Fruit fly (Drosophila melanogaster): ENCODE results near the gene CIAPIN1.

Gene CIAPIN1

DNA sequence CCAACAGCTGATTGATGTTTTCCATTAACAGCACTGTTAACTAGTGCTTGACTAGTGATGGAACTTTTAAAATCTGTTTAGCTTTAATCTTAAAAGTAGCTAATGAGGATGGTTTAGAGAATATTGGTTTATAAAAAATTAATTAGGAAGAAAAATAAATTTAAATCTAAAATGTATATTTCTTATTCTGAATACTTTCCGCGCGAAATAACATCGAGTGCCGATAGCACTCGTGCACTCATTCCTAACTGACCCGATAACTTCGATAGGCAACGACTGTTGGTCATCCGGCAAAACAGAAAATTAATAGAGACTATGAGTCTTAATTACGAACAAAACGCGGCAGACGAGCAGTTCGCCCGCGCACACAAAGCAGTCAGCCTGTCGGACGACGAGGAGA lies 29.0 kb downstream of the CIAPIN1 start, which contains the start of the genes THG and Rnmt (continued):
- TF ChIP-seq Six4 (GFP tag; optimal IDR thresholded peaks at IDR 0.05) (peak; percentile 71), CG17612 (GFP tag; IDR thresholded peaks at IDR 0.05) (no peak), CG14667 (GFP tag; IDR thresholded peaks at IDR 0.05) (peak; percentile 76), CG1529 (GFP tag; optimal IDR thresholded peaks at IDR 0.05) (peak; percentile 56), Kr (GFP tag; optimal IDR thresholded peaks at IDR 0.05) (no peak), rib (GFP tag; IDR thresholded peaks at IDR 0.05) (peak; percentile 73), odd (GFP tag; optimal IDR thresholded peaks at IDR 0.05) (peak; percentile 66), CG6254 (GFP tag; optimal IDR thresholded peaks at IDR 0.05) (peak; percentile 43), chm (GFP tag; IDR thresholded peaks at IDR 0.05) (peak; percentile 65; the same call in 1 of the 2 replicates), da (GFP tag; optimal IDR thresholded peaks at IDR 0.05) (no peak), phol (tag; optimal IDR thresholded peaks at IDR 0.05) (peak; percentile 84), zen2 (GFP tag; IDR thresholded peaks at IDR 0.05; ENCODE audit: partially characterized antibody) (peak; percentile 49; the same call in 1 of the 3 replicates), Nf-YC (tag; optimal IDR thresholded peaks at IDR 0.05) (peak; percentile 75), run (tag; optimal IDR thresholded peaks at IDR 0.05) (peak; percentile 12), dpn (GFP tag; optimal IDR thresholded peaks at IDR 0.05) (peak; percentile 68 to 90), CG6765 (GFP tag; optimal IDR thresholded peaks at IDR 0.05) (no peak), CoRest (tag; optimal IDR thresholded peaks at IDR 0.05) (peak; percentile 89), hb (GFP tag; IDR thresholded peaks at IDR 0.05; ENCODE audit: partially characterized antibody) (peak; percentile 79), Hr78 (GFP tag; optimal IDR thresholded peaks at IDR 0.05) (peak in 1 of 2 experiments; percentile 40), CG14441 (GFP tag; IDR thresholded peaks at IDR 0.05) (peak; percentile 86), CG1603 (tag; optimal IDR thresholded peaks at IDR 0.05) (peak; percentile 71), HLH4C (GFP tag; IDR thresholded peaks at IDR 0.05; ENCODE audit: partially characterized antibody) (peak; percentile 85), CG6689 (GFP tag; IDR thresholded peaks at IDR 0.05) (peak; percentile 89), sr (GFP tag; IDR thresholded peaks at IDR 0.05) (peak; percentile 11; the same call in 1 of the 3 replicates), CG4730 (GFP tag; IDR thresholded peaks at IDR 0.05) (peak; percentile 73), CG3065 (GFP tag; optimal IDR thresholded peaks at IDR 0.05) (peak; percentile 63), ATbp (GFP tag; optimal IDR thresholded peaks at IDR 0.05) (peak; percentile 57), MBD-R2 (GFP tag; IDR thresholded peaks at IDR 0.05) (peak; percentile 93), CG9876 (GFP tag; optimal IDR thresholded peaks at IDR 0.05) (no peak), CG6791 (GFP tag; IDR thresholded peaks at IDR 0.05; ENCODE audit: partially characterized antibody) (peak; percentile 82), tgo (GFP tag; IDR thresholded peaks at IDR 0.05) (peak; percentile 85), ems (GFP tag; optimal IDR thresholded peaks at IDR 0.05) (peak; percentile 78), wor (GFP tag; IDR thresholded peaks at IDR 0.05) (peak; percentile 69), Ets97D (GFP tag; optimal IDR thresholded peaks at IDR 0.05) (peak; percentile 71), tio (GFP tag; optimal IDR thresholded peaks at IDR 0.05) (no peak), corto (GFP tag; optimal IDR thresholded peaks at IDR 0.05) (no peak), slp2 (GFP tag; optimal IDR thresholded peaks at IDR 0.05) (no peak), CG18476 (GFP tag; optimal IDR thresholded peaks at IDR 0.05) (peak; percentile 62), CG9727 (GFP tag; optimal IDR thresholded peaks at IDR 0.05) (peak; percentile 77), bbx (GFP tag; IDR thresholded peaks at IDR 0.05; ENCODE audit: partially characterized antibody) (peak; percentile 81), CG10321 (GFP tag; IDR thresholded peaks at IDR 0.05) (no peak), Mrtf (GFP tag; IDR thresholded peaks at IDR 0.05) (peak; percentile 80), CG10959 (GFP tag; IDR thresholded peaks at IDR 0.05) (peak; percentile 84), CG11695 (GFP tag; IDR thresholded peaks at IDR 0.05) (peak; percentile 69; the same call in 2 of the 3 replicates), CG13123 (GFP tag; optimal IDR thresholded peaks at IDR 0.05) (peak; percentile 66), vnd (GFP tag; IDR thresholded peaks at IDR 0.05; ENCODE audit: partially characterized antibody) (peak; percentile 82), CG17361 (GFP tag; IDR thresholded peaks at IDR 0.05) (peak; percentile 78), CG42726 (GFP tag; IDR thresholded peaks at IDR 0.05; ENCODE audit: partially characterized antibody) (peak; percentile 46; the same call in 1 of the 2 replicates), her (GFP tag; optimal IDR thresholded peaks at IDR 0.05) (peak; percentile 46), hbn (GFP tag; IDR thresholded peaks at IDR 0.05; ENCODE audit: partially characterized antibody) (peak; percentile 83)
